Fruit fly (Drosophila melanogaster) whole organism, adult: ENCODE results near the gene dpr20.

Experiments
- CG7045 ChIP-seq: fragments of 200-800 bp; sonication (Bioruptor generic); optimal IDR thresholded peaks from 2 replicates; lab custom pipeline; 2017; ENCODE audit warnings: missing biosample characterization, mild to moderate bottlenecking, missing genetic modification characterization
- Crg-1 ChIP-seq: fragments of 200-800 bp; sonication (Bioruptor generic); optimal IDR thresholded peaks from 2 replicates; lab custom pipeline; 2016; ENCODE audit warnings: missing biosample characterization, missing genetic modification characterization

DNA sequence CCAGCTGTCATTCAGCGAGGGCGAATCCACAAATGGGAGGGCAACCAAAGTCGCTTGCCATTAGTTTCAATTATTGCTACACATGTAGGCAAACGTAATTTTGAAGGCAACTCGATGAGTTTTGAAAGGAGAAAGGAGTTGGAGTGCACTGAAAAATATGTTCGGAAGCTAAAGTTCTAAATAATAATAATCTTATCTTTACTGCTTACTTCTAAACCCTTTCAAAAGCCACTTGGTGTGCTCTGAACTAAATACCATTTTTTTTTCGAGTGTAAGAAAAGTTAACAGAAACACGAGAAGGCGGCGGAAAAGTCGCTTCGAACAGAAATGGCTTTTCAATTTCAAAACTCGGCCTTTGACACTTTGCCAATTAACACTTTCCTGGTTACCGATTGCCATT, 13.4 kb downstream of the dpr20 start, which contains the start of gene Cep290:
- TF ChIP-seq Crg-1 (GFP tag; lab: Kevin White, UChicago) (no peak), CG7045 (GFP tag; lab: Kevin White, UChicago) (no peak)
